Fruit fly (Drosophila melanogaster) whole organism, embryonic: ENCODE measurements around the gene Mbs.

ENCODE experiments used
- BEAF-32 ChIP-seq: fragments of 200-800 bp; sonication (Bioruptor generic); optimal IDR thresholded peaks from 3 replicates; lab custom pipeline; 2017; ENCODE audit warnings: missing biosample characterization, missing genetic modification characterization, mild to moderate bottlenecking, moderate library complexity, missing genetic modification reagents
- CG11560 ChIP-seq: fragments of 200-800 bp; sonication (Bioruptor generic); IDR thresholded peaks from 3 replicates; pipeline ENCODE4 v1.3.6; 2022; ENCODE audit warnings: missing biosample characterization, missing genetic modification characterization
- CG11723 ChIP-seq: fragments of 200-800 bp; sonication (Bioruptor generic); optimal IDR thresholded peaks from 2 replicates; lab custom pipeline; 2017; ENCODE audit warnings: missing biosample characterization, mild to moderate bottlenecking, missing genetic modification characterization
- CG12104 ChIP-seq: fragments of 200-800 bp; sonication (Bioruptor generic); optimal IDR thresholded peaks from 3 replicates; lab custom pipeline; 2016; ENCODE audit warnings: missing biosample characterization, missing genetic modification characterization
- CG12391 ChIP-seq: fragments of 200-800 bp; sonication (Bioruptor generic); optimal IDR thresholded peaks from 3 replicates; lab custom pipeline; 2018; ENCODE audit warnings: missing biosample characterization, mild to moderate bottlenecking, missing genetic modification characterization, moderate library complexity
- CG12659 ChIP-seq: fragments of 200-800 bp; sonication (Bioruptor generic); optimal IDR thresholded peaks from 3 replicates; lab custom pipeline; 2017; ENCODE audit warnings: mild to moderate bottlenecking, missing biosample characterization, missing genetic modification reagents, missing genetic modification characterization
- CG14860 ChIP-seq: fragments of 200-800 bp; sonication (Bioruptor generic); IDR thresholded peaks from 3 replicates; pipeline ENCODE4 v1.3.6; 2022; ENCODE audit warnings: missing biosample characterization, missing genetic modification characterization; ENCODE audit not compliant: partially characterized antibody
- CG15269 ChIP-seq: fragments of 200-800 bp; sonication (Bioruptor generic); optimal IDR thresholded peaks from 2 replicates; lab custom pipeline; 2018; ENCODE audit warnings: missing biosample characterization, mild to moderate bottlenecking, missing genetic modification characterization, moderate library complexity
- CG15696 ChIP-seq: fragments of 200-800 bp; sonication (Bioruptor generic); optimal IDR thresholded peaks from 2 replicates; lab custom pipeline; 2019; ENCODE audit warnings: missing biosample characterization, mild to moderate bottlenecking, missing genetic modification characterization, moderate library complexity
- CG18619 ChIP-seq: fragments of 200-800 bp; sonication (Bioruptor generic); optimal IDR thresholded peaks from 3 replicates; lab custom pipeline; 2017; ENCODE audit warnings: missing biosample characterization, mild to moderate bottlenecking, missing genetic modification characterization
- CG18764 ChIP-seq: fragments of 200-800 bp; sonication (Bioruptor generic); optimal IDR thresholded peaks from 3 replicates; lab custom pipeline; 2016; ENCODE audit warnings: missing biosample characterization, missing genetic modification characterization
- CG2120 ChIP-seq: fragments of 200-800 bp; sonication (Bioruptor generic); optimal IDR thresholded peaks from 3 replicates; lab custom pipeline; 2016; ENCODE audit warnings: missing biosample characterization, missing genetic modification characterization
- CG2712 ChIP-seq: fragments of 200-800 bp; optimal IDR thresholded peaks from 3 replicates; lab custom pipeline; 2019; ENCODE audit warnings: missing biosample characterization, mild to moderate bottlenecking, missing genetic modification characterization, moderate library complexity
- CG2889 ChIP-seq: fragments of 200-800 bp; sonication (Bioruptor generic); IDR thresholded peaks from 3 replicates; pipeline ENCODE4 v1.3.6; 2022; ENCODE audit warnings: missing biosample characterization, missing genetic modification characterization
- CG30020 ChIP-seq: fragments of 200-800 bp; optimal IDR thresholded peaks from 2 replicates; lab custom pipeline; 2019; ENCODE audit warnings: missing biosample characterization, mild to moderate bottlenecking, missing genetic modification characterization, moderate library complexity
- CG4424 ChIP-seq: fragments of 200-800 bp; sonication (Bioruptor generic); optimal IDR thresholded peaks from 3 replicates; lab custom pipeline; 2016; ENCODE audit warnings: missing biosample characterization, missing genetic modification characterization
- CG4707 ChIP-seq: fragments of 200-800 bp; sonication (Bioruptor generic); optimal IDR thresholded peaks from 2 replicates; lab custom pipeline; 2018; ENCODE audit warnings: missing biosample characterization, mild to moderate bottlenecking, missing genetic modification characterization, moderate library complexity
- CG4820 ChIP-seq: fragments of 200-800 bp; sonication (Bioruptor generic); optimal IDR thresholded peaks from 3 replicates; lab custom pipeline; 2016; ENCODE audit warnings: missing biosample characterization, missing genetic modification characterization
- CG5180 ChIP-seq: fragments of 200-800 bp; sonication (Bioruptor generic); optimal IDR thresholded peaks from 3 replicates; lab custom pipeline; 2017; ENCODE audit warnings: missing biosample characterization, missing genetic modification characterization, mild to moderate bottlenecking, moderate library complexity, missing genetic modification reagents
- CG6272 ChIP-seq: fragments of 200-800 bp; sonication (Bioruptor generic); IDR thresholded peaks from 2 replicates; pipeline ENCODE4 v1.3.6; 2022; ENCODE audit warnings: missing biosample characterization, missing genetic modification characterization
- CG7556 ChIP-seq: fragments of 200-800 bp; sonication (Bioruptor generic); optimal IDR thresholded peaks from 2 replicates; lab custom pipeline; 2017; ENCODE audit warnings: missing biosample characterization, mild to moderate bottlenecking, missing genetic modification characterization
- CG8089 ChIP-seq: fragments of 200-800 bp; sonication (Bioruptor generic); optimal IDR thresholded peaks from 3 replicates; lab custom pipeline; 2016; ENCODE audit warnings: missing biosample characterization, missing genetic modification characterization
- CG8281 ChIP-seq: fragments of 200-800 bp; sonication (Bioruptor generic); optimal IDR thresholded peaks from 2 replicates; lab custom pipeline; 2018; ENCODE audit warnings: missing biosample characterization, mild to moderate bottlenecking, missing genetic modification characterization, moderate library complexity
- CG9609 ChIP-seq: fragments of 200-800 bp; sonication (Bioruptor generic); optimal IDR thresholded peaks from 3 replicates; lab custom pipeline; 2016; ENCODE audit warnings: missing biosample characterization, missing genetic modification characterization
- CG9727 ChIP-seq: fragments of 200-800 bp; sonication (Bioruptor generic); optimal IDR thresholded peaks from 3 replicates; lab custom pipeline; 2017; ENCODE audit warnings: missing biosample characterization, mild to moderate bottlenecking, missing genetic modification characterization
- Max ChIP-seq: fragments of 200-800 bp; sonication (Bioruptor generic); optimal IDR thresholded peaks from 2 replicates; lab custom pipeline; 2016; ENCODE audit warnings: missing biosample characterization, mild to moderate bottlenecking, missing genetic modification characterization
- NC2β ChIP-seq: fragments of 200-800 bp; sonication (Bioruptor generic); optimal IDR thresholded peaks from 2 replicates; lab custom pipeline; 2016; ENCODE audit warnings: missing biosample characterization, missing genetic modification characterization
- TFAM ChIP-seq: fragments of 200-800 bp; sonication (Bioruptor generic); optimal IDR thresholded peaks from 2 replicates; lab custom pipeline; 2017; ENCODE audit warnings: missing biosample characterization, missing genetic modification characterization, inconsistent platforms
- ash1 ChIP-seq: fragments of 200-800 bp; sonication (Bioruptor generic); optimal IDR thresholded peaks from 2 replicates; lab custom pipeline; 2018; ENCODE audit warnings: missing biosample characterization, mild to moderate bottlenecking, missing genetic modification characterization
- bbx ChIP-seq: fragments of 200-800 bp; sonication (Bioruptor generic); IDR thresholded peaks from 2 replicates; pipeline ENCODE4 v1.3.6; 2022; ENCODE audit warnings: missing biosample characterization, missing genetic modification characterization; ENCODE audit not compliant: partially characterized antibody
- cg ChIP-seq: fragments of 200-800 bp; sonication (Bioruptor generic); optimal IDR thresholded peaks from 3 replicates; lab custom pipeline; 2019; ENCODE audit warnings: missing biosample characterization, mild to moderate bottlenecking, missing genetic modification characterization, moderate library complexity
- corto ChIP-seq: fragments of 200-800 bp; sonication (Bioruptor generic); optimal IDR thresholded peaks from 2 replicates; lab custom pipeline; 2016; ENCODE audit warnings: missing biosample characterization, mild to moderate bottlenecking, missing genetic modification characterization, moderate library complexity
- fd64A ChIP-seq: fragments of 200-800 bp; sonication (Bioruptor generic); optimal IDR thresholded peaks from 3 replicates; lab custom pipeline; 2018; ENCODE audit warnings: missing biosample characterization, mild to moderate bottlenecking, missing genetic modification characterization
- gem ChIP-seq: fragments of 200-800 bp; sonication (Bioruptor generic); optimal IDR thresholded peaks from 2 replicates; lab custom pipeline; 2019; ENCODE audit warnings: missing biosample characterization, mild to moderate bottlenecking, missing genetic modification characterization, moderate library complexity
- gsb-n ChIP-seq: fragments of 200-800 bp; sonication (Bioruptor generic); optimal IDR thresholded peaks from 3 replicates; lab custom pipeline; 2018; ENCODE audit warnings: missing biosample characterization, mild to moderate bottlenecking, missing genetic modification characterization
- inv ChIP-seq: fragments of 200-800 bp; sonication (Bioruptor generic); IDR thresholded peaks from 2 replicates; pipeline ENCODE4 v1.3.6; 2022; ENCODE audit warnings: missing biosample characterization, missing genetic modification characterization; ENCODE audit not compliant: partially characterized antibody
- lbe ChIP-seq: fragments of 200-800 bp; sonication (Bioruptor generic); optimal IDR thresholded peaks from 2 replicates; lab custom pipeline; 2016; ENCODE audit warnings: missing biosample characterization, mild to moderate bottlenecking, missing genetic modification characterization
- prd ChIP-seq, 3 experiments: fragments of >200 bp in 2 of 3; fragments of 200-800 bp in 1 of 3; sonication (Bioruptor generic) in 1 of 3; optimal IDR thresholded peaks in 2 of 3; IDR thresholded peaks in 1 of 3; 2 replicates in 2 of 3; 3 replicates in 1 of 3; pipeline versions ENCODE4 v1.3.6 to Lab custom; 2017 to 2022; ENCODE audit warnings: missing biosample characterization in 1 of 3, missing genetic modification characterization in 1 of 3
- ranshi ChIP-seq: fragments of 200-800 bp; sonication (Bioruptor generic); IDR thresholded peaks from 2 replicates; pipeline ENCODE4 v1.3.6; 2022; ENCODE audit warnings: missing biosample characterization, missing genetic modification characterization
- sc ChIP-seq, 3 experiments: fragments of >200 bp in 2 of 3; fragments of 200-800 bp in 1 of 3; sonication (Bioruptor generic) in 1 of 3; optimal IDR thresholded peaks; 2 replicates in 2 of 3; 3 replicates in 1 of 3; lab custom pipeline; 2017; ENCODE audit warnings: mild to moderate bottlenecking in 1 of 3, missing biosample characterization in 1 of 3, missing genetic modification characterization in 1 of 3, missing genetic modification reagents in 1 of 3
- scrt ChIP-seq: fragments of 200-800 bp; sonication (Bioruptor generic); optimal IDR thresholded peaks from 2 replicates; lab custom pipeline; 2018; ENCODE audit warnings: missing biosample characterization, mild to moderate bottlenecking, missing genetic modification characterization, moderate library complexity
- zf30C ChIP-seq: fragments of 200-800 bp; sonication (Bioruptor generic); optimal IDR thresholded peaks from 3 replicates; lab custom pipeline; 2018; ENCODE audit warnings: missing biosample characterization, mild to moderate bottlenecking, missing genetic modification characterization

Mbs gene

dm6 chr3L:16015765-16016760, 35.7 kb upstream of the Mbs start (continued):
- TF ChIP-seq CG4424 (GFP tag; lab: Kevin White, UChicago) (peak; percentile 11), lbe (GFP tag; lab: Kevin White, UChicago) (peak; percentile 5), CG12104 (no peak), NC2β (GFP tag; lab: Kevin White, UChicago) (no peak), CG15696 (tag; lab: Kevin White, UChicago) (peak; percentile 51), CG2712 (tag; lab: Kevin White, UChicago) (peak; percentile 79), gsb-n (tag; lab: Kevin White, UChicago) (peak; percentile 34), fd64A (no peak), CG14860 (GFP tag; lab: Robert Waterston, UW) (no peak), CG8089 (no peak), CG11723 (no peak), CG9609 (GFP tag; lab: Kevin White, UChicago) (no peak), CG15269 (no peak), gem (tag; lab: Kevin White, UChicago) (peak; percentile 59), ash1 (GFP tag; lab: Kevin White, UChicago) (no peak), CG11560 (tag; lab: Robert Waterston, UW) (no peak), CG2889 (GFP tag; lab: Robert Waterston, UW) (no peak), Max (GFP tag; lab: Kevin White, UChicago) (no peak), BEAF-32 (GFP tag; lab: Kevin White, UChicago) (no peak), CG7556 (GFP tag; lab: Kevin White, UChicago) (no peak), ranshi (GFP tag; lab: Robert Waterston, UW) (no peak), CG18764 (GFP tag; lab: Kevin White, UChicago) (no peak), zf30C (GFP tag; lab: Kevin White, UChicago) (peak; percentile 75), CG4820 (no peak), cg (GFP tag; lab: Kevin White, UChicago) (no peak), inv (GFP tag; lab: Robert Waterston, UW) (no peak), CG8281 (tag; lab: Kevin White, UChicago) (no peak), CG2120 (GFP tag; lab: Kevin White, UChicago) (no peak), CG12659 (GFP tag; lab: Kevin White, UChicago) (no peak), CG9727 (peak; percentile 45), CG6272 (GFP tag; lab: Robert Waterston, UW) (no peak), sc (optimal IDR thresholded peaks at IDR 0.05; lab: Kevin White, UChicago) (no peak), sc (GFP tag; optimal IDR thresholded peaks at IDR 0.05; lab: Kevin White, UChicago) (no peak), CG12391 (tag; lab: Kevin White, UChicago) (peak; percentile 42), prd (optimal IDR thresholded peaks at IDR 0.05; lab: Kevin White, UChicago) (no peak), prd (GFP tag; IDR thresholded peaks at IDR 0.05; lab: Robert Waterston, UW) (no peak), TFAM (GFP tag; lab: Kevin White, UChicago) (no peak), CG30020 (tag; lab: Kevin White, UChicago) (no peak), CG5180 (GFP tag; lab: Kevin White, UChicago) (no peak), bbx (GFP tag; lab: Robert Waterston, UW) (no peak), CG18619 (GFP tag; lab: Kevin White, UChicago) (no peak), corto (no peak), scrt (GFP tag; lab: Kevin White, UChicago) (no peak), CG4707 (GFP tag; lab: Kevin White, UChicago) (no peak)
- TF ChIP-seq, all 482 proteins: peak for 48
